Worm (Caenorhabditis elegans): ENCODE data around the gene adss-1.

The adss-1 gene

ce11 chrV:4800794-4801193, 22.4 kb downstream of the adss-1 start, which contains the start of gene R02F11.1:
Gene R02F11.1 (plus strand): TSS chrV:4801094.
- no peak for TF ChIP-seq W03F9.2 (tag; optimal IDR thresholded peaks at IDR 0.05)
- no peak for TF ChIP-seq him-1 (tag; optimal IDR thresholded peaks at IDR 0.05)
- no peak for TF ChIP-seq dao-5 (tag; optimal IDR thresholded peaks at IDR 0.05)

ce11 chrV:4794308-4794707, 28.9 kb downstream of the adss-1 start, which contains the start of gene R02F11.2:
Gene R02F11.2 (plus strand): TSS chrV:4794599.
- no peak for TF ChIP-seq dao-5 (tag; optimal IDR thresholded peaks at IDR 0.05)

ce11 chrV:4791569-4791968, 31.7 kb downstream of the adss-1 start, which contains the start of gene R02F11.11:
Gene R02F11.11 (plus strand): TSS chrV:4791869.
- TF ChIP-seq W03F9.2 (tag; optimal IDR thresholded peaks at IDR 0.05) (no peak), dao-5 (tag; optimal IDR thresholded peaks at IDR 0.05) (no peak), him-1 (tag; optimal IDR thresholded peaks at IDR 0.05) (no peak)

- TF ChIP-seq him-1 (tag; optimal IDR thresholded peaks at IDR 0.05), result no peak
- no peak for TF ChIP-seq dao-5 (tag; optimal IDR thresholded peaks at IDR 0.05)
Measured at ce11 chrV:4790368-4790767, 32.9 kb downstream of the adss-1 start, which contains the start of gene R02F11.12. Gene R02F11.12 (plus strand): TSS chrV:4790668.

ce11 chrV:4788823-4789222, 34.4 kb downstream of the adss-1 start, which contains the start of gene R02F11.10:
Gene R02F11.10 (plus strand): TSS chrV:4789123.
- TF ChIP-seq dao-5 (tag; optimal IDR thresholded peaks at IDR 0.05) (no peak), him-1 (tag; optimal IDR thresholded peaks at IDR 0.05) (no peak), W03F9.2 (tag; optimal IDR thresholded peaks at IDR 0.05) (no peak)

- TF ChIP-seq dao-5 (tag; optimal IDR thresholded peaks at IDR 0.05) (no peak), W03F9.2 (tag; optimal IDR thresholded peaks at IDR 0.05) (no peak), him-1 (tag; optimal IDR thresholded peaks at IDR 0.05) (no peak)
Measured at ce11 chrV:4787836-4788235, 35.4 kb downstream of the adss-1 start.

- no peak for TF ChIP-seq W03F9.2 (tag; optimal IDR thresholded peaks at IDR 0.05)
Measured at ce11 chrV:4787166-4787565, 36.1 kb downstream of the adss-1 start, which contains the start of gene R02F11.9. Gene R02F11.9 (plus strand): TSS chrV:4787466.

ce11 chrV:4785333-4785852, 37.8 kb downstream of the adss-1 start, which contains the start of the genes Y60C6A.2 and Y60C6A.3:
Gene Y60C6A.2 (minus strand): TSS chrV:4785433.
Gene Y60C6A.3 (plus strand): TSS chrV:4785802.
- TF ChIP-seq W03F9.2 (tag; optimal IDR thresholded peaks at IDR 0.05) (no peak), him-1 (tag; optimal IDR thresholded peaks at IDR 0.05) (no peak), dao-5 (tag; optimal IDR thresholded peaks at IDR 0.05) (no peak)

- TF ChIP-seq W03F9.2 (tag; optimal IDR thresholded peaks at IDR 0.05) (no peak), dao-5 (tag; optimal IDR thresholded peaks at IDR 0.05) (no peak), him-1 (tag; optimal IDR thresholded peaks at IDR 0.05) (no peak)
Measured at ce11 chrV:4783313-4783712, 39.9 kb downstream of the adss-1 start, which contains the start of gene Y60C6A.1. Gene Y60C6A.1 (plus strand): TSS chrV:4783613.

- no peak for TF ChIP-seq him-1 (tag; optimal IDR thresholded peaks at IDR 0.05)
- no peak for TF ChIP-seq W03F9.2 (tag; optimal IDR thresholded peaks at IDR 0.05)
- TF ChIP-seq dao-5 (tag; optimal IDR thresholded peaks at IDR 0.05), result no peak
Measured at ce11 chrV:4777388-4777986, 45.7 kb downstream of the adss-1 start, which contains the start of gene C18G1.1. Gene C18G1.1 (plus strand): TSS chrV:4777960.

ce11 chrV:4775140-4775539, 48.1 kb downstream of the adss-1 start:
- TF ChIP-seq dao-5 (tag; optimal IDR thresholded peaks at IDR 0.05) (no peak), W03F9.2 (tag; optimal IDR thresholded peaks at IDR 0.05) (no peak), him-1 (tag; optimal IDR thresholded peaks at IDR 0.05) (no peak)

- TF ChIP-seq him-1 (tag; optimal IDR thresholded peaks at IDR 0.05), result no peak
- no peak for TF ChIP-seq W03F9.2 (tag; optimal IDR thresholded peaks at IDR 0.05)
- no peak for TF ChIP-seq dao-5 (tag; optimal IDR thresholded peaks at IDR 0.05)
Measured at ce11 chrV:4770408-4770947, 52.7 kb downstream of the adss-1 start, which contains the start of gene elt-7. Gene elt-7 (plus strand): TSS chrV:4770670.

- no peak for TF ChIP-seq W03F9.2 (tag; optimal IDR thresholded peaks at IDR 0.05)
- TF ChIP-seq him-1 (tag; optimal IDR thresholded peaks at IDR 0.05), result no peak
- TF ChIP-seq dao-5 (tag; optimal IDR thresholded peaks at IDR 0.05), result no peak
Measured at ce11 chrV:4769633-4770032, 53.6 kb downstream of the adss-1 start, which contains the start of gene C18G1.9. Gene C18G1.9 (minus strand): TSS chrV:4769733.
